Fruit fly (Drosophila melanogaster): ENCODE data around the gene mRpL48.

The mRpL48 gene

dm6 chr2L:1735133-1735532, 24.9 kb downstream of the mRpL48 start:
- TF ChIP-seq CG8478 (optimal IDR thresholded peaks at IDR 0.05): no peak

- TF ChIP-seq CG8478 (optimal IDR thresholded peaks at IDR 0.05): no peak
- no peak for TF ChIP-seq CTCF (optimal IDR thresholded peaks at IDR 0.05)
These were observed 26.9 kb downstream of the mRpL48 start for dm6 chr2L:1737057-1737581.

DNA sequence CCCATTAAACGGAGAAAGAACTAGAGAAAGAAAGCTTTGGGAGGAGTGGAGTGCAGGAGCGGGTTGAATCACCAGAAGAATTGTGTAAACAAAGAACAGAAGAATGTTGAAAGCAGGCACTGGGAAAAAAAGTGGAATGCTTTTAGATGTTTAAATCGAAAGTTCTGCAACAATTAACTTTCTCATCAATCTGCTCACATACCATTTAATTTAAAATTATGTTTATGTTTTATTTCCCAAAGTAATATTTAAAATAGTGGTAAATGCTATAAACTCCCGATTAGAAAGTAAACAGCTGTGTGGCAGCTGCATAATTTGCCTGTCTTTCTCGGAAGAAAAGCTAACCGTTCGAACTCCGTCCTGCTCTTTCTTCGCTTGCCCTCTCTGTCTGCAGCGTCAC, 27.8 kb downstream of the mRpL48 start:
- TF ChIP-seq CG8478 (optimal IDR thresholded peaks at IDR 0.05) (no peak), CTCF (optimal IDR thresholded peaks at IDR 0.05) (no peak)

DNA sequence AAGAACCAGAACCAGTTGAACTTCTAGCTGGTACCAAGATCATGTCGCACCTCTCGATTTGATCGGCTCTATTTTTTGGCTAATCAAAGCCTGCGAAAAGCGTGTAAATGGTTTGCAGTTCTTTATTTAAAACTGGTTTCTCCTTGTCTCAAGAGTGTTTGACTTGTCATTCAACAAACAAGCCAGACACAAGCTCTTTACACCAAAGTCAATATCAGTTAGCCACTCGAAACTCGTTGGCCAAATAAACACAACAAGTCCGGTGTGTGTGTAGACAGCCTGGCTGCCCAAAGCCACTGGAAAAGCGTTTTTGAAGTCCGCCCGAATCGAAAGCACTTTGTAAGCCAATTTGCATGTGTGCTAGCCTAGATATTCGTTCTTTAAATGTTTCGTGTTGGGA, 29.8 kb downstream of the mRpL48 start:
- TF ChIP-seq CG8478 (optimal IDR thresholded peaks at IDR 0.05) (no peak), CTCF (optimal IDR thresholded peaks at IDR 0.05) (no peak)

DNA sequence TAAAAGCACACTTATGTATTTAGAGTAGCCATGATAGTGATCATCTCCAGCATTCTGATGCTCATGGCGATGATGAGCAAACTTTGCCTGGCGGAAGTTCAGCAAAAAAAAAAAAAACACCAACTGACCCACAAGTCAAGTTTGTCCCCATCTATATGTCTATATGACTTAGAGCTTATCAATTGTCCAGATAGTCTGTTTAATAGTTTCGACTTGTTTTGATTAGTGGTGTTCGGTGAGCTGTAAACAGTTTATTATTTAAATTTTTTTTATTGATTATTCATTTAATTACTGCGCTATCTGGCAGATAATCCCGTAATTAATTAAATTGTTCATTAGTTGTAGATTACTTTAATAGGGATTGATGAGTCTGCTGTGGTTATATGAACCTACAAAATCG, 33.5 kb downstream of the mRpL48 start:
- no peak for TF ChIP-seq CTCF (optimal IDR thresholded peaks at IDR 0.05)
- no peak for TF ChIP-seq CG8478 (optimal IDR thresholded peaks at IDR 0.05)

DNA sequence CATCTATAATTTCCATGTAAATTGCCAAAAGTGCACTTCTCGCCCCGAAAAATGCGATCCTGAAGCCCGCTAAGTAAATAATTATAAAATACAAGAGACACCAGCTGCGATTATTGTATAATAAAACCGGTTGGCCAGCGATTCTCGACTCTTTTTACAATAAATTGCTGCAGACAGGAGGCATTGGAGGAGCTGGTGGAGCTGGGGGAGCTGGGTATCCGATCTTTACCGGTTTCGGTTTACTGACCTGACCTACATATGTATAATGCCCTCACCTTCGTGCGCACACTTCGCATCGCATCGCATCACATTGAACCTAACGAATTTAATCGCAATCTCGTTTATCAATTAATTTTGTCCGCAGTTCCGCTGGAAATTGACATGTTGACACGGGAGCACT, 38.1 kb downstream of the mRpL48 start:
- TF ChIP-seq CTCF (optimal IDR thresholded peaks at IDR 0.05) (no peak), CG8478 (optimal IDR thresholded peaks at IDR 0.05) (no peak)

dm6 chr2L:1751953-1752352, 41.7 kb downstream of the mRpL48 start, which contains the start of the genes CG17712 and CG17648:
TSS of gene CG17712 (minus strand) at chr2L:1752122.
TSS of gene CG17648 (plus strand) at chr2L:1752308.
- no peak for TF ChIP-seq CG8478 (optimal IDR thresholded peaks at IDR 0.05)
- no peak for TF ChIP-seq CTCF (optimal IDR thresholded peaks at IDR 0.05)

dm6 chr2L:1756351-1756750, 46.1 kb downstream of the mRpL48 start, which contains the start of gene Gr22f:
TSS of gene Gr22f (minus strand) at chr2L:1756451.
- TF ChIP-seq CG8478 (optimal IDR thresholded peaks at IDR 0.05) (no peak), CTCF (optimal IDR thresholded peaks at IDR 0.05) (no peak)

DNA sequence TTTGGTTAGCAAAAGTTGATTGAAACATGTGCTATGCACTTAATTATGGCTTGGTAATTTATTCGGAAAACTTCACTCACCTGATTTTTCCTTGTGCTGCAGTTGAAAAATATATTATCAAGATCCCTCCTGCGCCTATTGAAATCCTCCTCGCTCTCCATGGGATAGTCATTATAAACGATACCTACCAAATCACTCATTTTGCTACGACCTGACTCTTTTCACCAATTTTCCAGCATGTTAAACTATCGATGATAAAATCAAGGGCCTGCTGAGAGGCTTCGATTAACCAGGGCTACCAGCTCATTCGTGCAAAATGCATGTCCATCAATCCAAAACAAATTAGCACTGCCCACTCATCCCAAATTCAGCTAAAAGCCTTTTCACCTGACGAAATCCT, 48.6 kb downstream of the mRpL48 start, which contains the start of gene CG17650:
CG17650 (minus strand) TSS at position 241 of the 400 bp plus-strand sequence.
- no peak for TF ChIP-seq CTCF (optimal IDR thresholded peaks at IDR 0.05)
- TF ChIP-seq CG8478 (optimal IDR thresholded peaks at IDR 0.05): no peak

All from S2 (cell line).